Worm (Caenorhabditis elegans) whole organism, L1 larva: ENCODE results near the gene C46F4.3.

ENCODE experiments used
- aly-2 ChIP-seq: fragments of 150-350 bp; optimal IDR thresholded peaks from 2 replicates; lab custom pipeline; 2014; ENCODE audit warnings: missing biosample characterization, missing genetic modification characterization
- ceh-82 ChIP-seq, 3 experiments: fragments of 150-350 bp in 1 of 3; sonication (generic microtip) in 2 of 3; optimal IDR thresholded peaks; 2 replicates each; lab custom pipeline; 2014 to 2017; ENCODE audit warnings: missing biosample characterization in 3 of 3, missing genetic modification characterization in 3 of 3
- egl-27 ChIP-seq, 2 experiments: fragments of 150-350 bp in 1 of 2; sonication (generic microtip); optimal IDR thresholded peaks; 3 replicates each; lab custom pipeline; 2017 to 2018; ENCODE audit warnings: missing biosample characterization in 2 of 2, missing genetic modification characterization in 2 of 2, missing genetic modification reagents in 2 of 2
- fos-1 ChIP-seq: fragments of 150-350 bp; optimal IDR thresholded peaks from 2 replicates; lab custom pipeline; 2014; ENCODE audit warnings: missing biosample characterization, missing genetic modification characterization
- jun-1 ChIP-seq: fragments of 150-350 bp; optimal IDR thresholded peaks from 2 replicates; lab custom pipeline; 2014; ENCODE audit warnings: missing biosample characterization, missing genetic modification reagents, missing genetic modification characterization
- mep-1 ChIP-seq: fragments of 150-350 bp; optimal IDR thresholded peaks from 2 replicates; lab custom pipeline; 2014; ENCODE audit warnings: missing biosample characterization, missing genetic modification characterization
- nhr-11 ChIP-seq: fragments of 150-350 bp; optimal IDR thresholded peaks from 2 replicates; lab custom pipeline; 2014; ENCODE audit warnings: missing biosample characterization, missing genetic modification characterization
- nhr-237 ChIP-seq: fragments of 150-350 bp; optimal IDR thresholded peaks from 2 replicates; lab custom pipeline; 2014; ENCODE audit warnings: missing biosample characterization, missing genetic modification characterization
- nhr-85 ChIP-seq: sonication (generic microtip); peaks from one replicate; lab custom pipeline; 2016; ENCODE audit warnings: missing genetic modification characterization, inconsistent platforms, missing compliant biosample characterization
- skn-1 ChIP-seq: fragments of 150-350 bp; optimal IDR thresholded peaks from 2 replicates; lab custom pipeline; 2014; ENCODE audit warnings: missing biosample characterization, missing genetic modification characterization
- zag-1 ChIP-seq: fragments of 150-350 bp; optimal IDR thresholded peaks from 2 replicates; lab custom pipeline; 2014; ENCODE audit warnings: missing biosample characterization, missing genetic modification characterization
- ztf-4 ChIP-seq: fragments of 150-350 bp; optimal IDR thresholded peaks from 2 replicates; lab custom pipeline; 2014; ENCODE audit warnings: missing biosample characterization, missing genetic modification characterization

DNA sequence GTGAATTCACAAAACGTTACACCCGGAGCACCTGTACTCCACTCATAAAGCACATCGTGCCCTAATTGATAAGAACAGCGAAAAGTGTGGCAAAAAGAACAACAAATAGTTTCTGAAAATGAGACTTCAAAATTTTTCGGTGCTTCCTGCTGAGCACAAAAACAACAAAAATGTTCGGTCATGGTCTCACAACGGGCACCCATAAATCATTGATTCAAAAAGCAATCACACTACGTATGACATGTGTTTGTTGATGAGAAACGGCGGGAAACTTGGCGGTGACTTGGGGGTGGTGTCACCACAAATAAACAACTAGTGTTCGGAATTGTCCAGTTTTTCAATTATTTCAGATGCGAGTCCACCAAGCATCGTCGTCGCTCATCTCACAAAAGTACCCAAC, 25.3 kb downstream of the C46F4.3 start:
- TF ChIP-seq nhr-85 (tag; lab: Kevin White, UChicago), result no peak
- TF ChIP-seq fos-1, result no peak
- no peak for TF ChIP-seq ztf-4 (tag; lab: Kevin White, UChicago)
- no peak for TF ChIP-seq ceh-82 (tag; optimal IDR thresholded peaks at IDR 0.05; lab: Kevin White, UChicago)
- no peak for TF ChIP-seq aly-2 (tag; lab: Kevin White, UChicago)
- TF ChIP-seq egl-27 (tag; optimal IDR thresholded peaks at IDR 0.05; lab: Kevin White, UChicago), result no peak
- no peak for TF ChIP-seq nhr-237
- TF ChIP-seq mep-1 (tag; lab: Kevin White, UChicago), result no peak
- no peak for TF ChIP-seq jun-1 (tag; lab: Kevin White, UChicago)
- TF ChIP-seq nhr-11, result no peak
- TF ChIP-seq skn-1 (tag; lab: Kevin White, UChicago), result no peak
- TF ChIP-seq zag-1 (tag; lab: Kevin White, UChicago), result no peak
